Worm (Caenorhabditis elegans) whole organism, late embryonic: Measurements from ENCODE around the gene nfm-1.

Experiments
- ceh-2 ChIP-seq: sonication (generic microtip); optimal IDR thresholded peaks from 2 replicates; lab custom pipeline; 2016; ENCODE audit warnings: missing genotype, missing genetic modification characterization, missing compliant biosample characterization
- ceh-45 ChIP-seq: fragments of 200-800 bp; sonication (Bioruptor generic); IDR thresholded peaks from 2 replicates; pipeline ENCODE4 v1.3.6; 2022; ENCODE audit warnings: missing genetic modification reagents, missing genetic modification characterization, missing compliant biosample characterization
- eyg-1 ChIP-seq: sonication (generic microtip); optimal IDR thresholded peaks from 2 replicates; lab custom pipeline; 2016; ENCODE audit warnings: missing genotype, missing genetic modification characterization, missing compliant biosample characterization
- nhr-11 ChIP-seq: fragments of 150-350 bp; optimal IDR thresholded peaks from 2 replicates; lab custom pipeline; 2014; ENCODE audit warnings: missing biosample characterization, missing genetic modification characterization
- sox-4 ChIP-seq: sonication (generic microtip); optimal IDR thresholded peaks from 2 replicates; lab custom pipeline; 2017; ENCODE audit warnings: mild to moderate bottlenecking, missing genetic modification characterization, inconsistent platforms, missing compliant biosample characterization

DNA sequence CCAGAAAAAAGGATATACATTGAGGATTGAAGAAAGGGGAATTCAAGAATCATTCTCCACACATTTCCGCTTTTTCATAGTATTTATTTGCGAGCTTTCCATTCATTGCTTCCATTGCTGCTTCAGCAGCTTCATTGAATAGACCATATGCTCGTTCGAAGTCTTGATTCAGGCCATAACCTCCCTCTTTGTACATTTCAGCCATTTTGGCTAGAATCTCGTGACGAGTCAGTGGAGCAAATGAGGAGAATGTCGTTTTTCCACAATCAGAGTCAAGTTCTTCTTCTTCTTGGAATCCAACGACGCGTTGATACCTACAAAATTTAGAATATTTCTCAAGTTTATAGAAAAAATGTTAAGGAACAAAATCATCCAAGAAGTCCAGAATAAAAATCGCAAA, 6.0 kb downstream of the nfm-1 start:
- no peak for TF ChIP-seq ceh-2
- no peak for TF ChIP-seq nhr-11
- no peak for TF ChIP-seq sox-4
- no peak for TF ChIP-seq eyg-1 (tag; lab: Kevin White, UChicago)
- no peak for TF ChIP-seq ceh-45 (GFP tag; lab: Robert Waterston, UW)
